Worm (Caenorhabditis elegans) whole organism, early embryonic: Measurements from ENCODE around the gene Y43C5B.3.

Experiments used
- ama-1 ChIP-seq: fragments of 150-350 bp; optimal IDR thresholded peaks from 2 replicates; lab custom pipeline; 2014
- ceh-13 ChIP-seq: fragments of 200-800 bp; sonication (Bioruptor generic); optimal IDR thresholded peaks from 2 replicates; lab custom pipeline; 2018; ENCODE audit warnings: mild to moderate bottlenecking, missing genetic modification characterization, missing compliant biosample characterization
- ceh-36 ChIP-seq: sonication (generic microtip); optimal IDR thresholded peaks from 2 replicates; lab custom pipeline; 2016; ENCODE audit warnings: missing genetic modification characterization, inconsistent platforms, missing compliant biosample characterization
- ets-7 ChIP-seq: sonication (generic microtip); optimal IDR thresholded peaks from 2 replicates; lab custom pipeline; 2016; ENCODE audit warnings: missing genotype, missing genetic modification characterization, missing compliant biosample characterization
- pes-1 ChIP-seq: fragments of 200-800 bp; sonication (Bioruptor generic); IDR thresholded peaks from 2 replicates; pipeline ENCODE4 v1.3.6; 2022; ENCODE audit warnings: missing genetic modification reagents, missing genetic modification characterization, missing compliant biosample characterization
- scrt-1 ChIP-seq: fragments of 200-800 bp; sonication (Bioruptor generic); IDR thresholded peaks from 2 replicates; pipeline ENCODE4 v1.3.6; 2022; ENCODE audit warnings: missing genetic modification characterization, missing compliant biosample characterization
- sea-1 ChIP-seq: fragments of 200-800 bp; sonication (Bioruptor generic); conservative IDR thresholded peaks from 2 replicates; pipeline ENCODE4 v1.3.6; 2022; ENCODE audit warnings: missing genetic modification characterization, missing compliant biosample characterization

- TF ChIP-seq pes-1 (no peak), scrt-1 (GFP tag; lab: Robert Waterston, UW) (no peak), ets-7 (tag; lab: Kevin White, UChicago) (no peak), ama-1 (no peak), ceh-13 (no peak), ceh-36 (no peak), sea-1 (GFP tag; lab: Robert Waterston, UW) (no peak)
Measured at ce11 chrIV:10398244-10398643, 47.9 kb downstream of the Y43C5B.3 start.
